In genomic region chr2L:5306373-5306997, dm6 we compare ENCODE assay signal across 1 fruit fly cellular context.
TF ChIP-seq lines count a peak whose summit lies in the region.

No protein-coding gene starts in this region.

TF ChIP-seq in whole organism, embryonic, 481 proteins besides CTCF, POLR2A, EP300 and RAD21 (continued from another document):
- TF ChIP-seq zen (tag; optimal IDR thresholded peaks at IDR 0.05; lab: Kevin White, UChicago) (no peak), Hey (tag; optimal IDR thresholded peaks at IDR 0.05; lab: Kevin White, UChicago) (peak; percentile 97), tio (GFP tag; optimal IDR thresholded peaks at IDR 0.05; lab: Kevin White, UChicago) (no peak), CG2712 (tag; optimal IDR thresholded peaks at IDR 0.05; lab: Kevin White, UChicago) (no peak), pfk (GFP tag; optimal IDR thresholded peaks at IDR 0.05; lab: Kevin White, UChicago) (no peak), CG3726 (GFP tag; IDR thresholded peaks at IDR 0.05; lab: Robert Waterston, UW) (no peak), CG11398 (GFP tag; optimal IDR thresholded peaks at IDR 0.05; lab: Kevin White, UChicago) (no peak), otp (GFP tag; IDR thresholded peaks at IDR 0.05; lab: Robert Waterston, UW) (0 out of 3 replicates have a peak, but pooled peaks have one; percentile 20), nmo (GFP tag; optimal IDR thresholded peaks at IDR 0.05; lab: Kevin White, UChicago) (peak; percentile 14), HmgD (GFP tag; optimal IDR thresholded peaks at IDR 0.05; lab: Kevin White, UChicago) (peak; percentile 15), hkb (optimal IDR thresholded peaks at IDR 0.05; lab: Kevin White, UChicago) (no peak), hkb (GFP tag; IDR thresholded peaks at IDR 0.05; lab: Robert Waterston, UW) (0 out of 2 replicates have a peak, but pooled peaks have one; percentile 8), pan (optimal IDR thresholded peaks at IDR 0.05; lab: Kevin White, UChicago) (no peak), pan (GFP tag; optimal IDR thresholded peaks at IDR 0.05 in 1 of 2, IDR thresholded peaks at IDR 0.05 in 1 of 2) (peak in 1 of 2 experiments; percentile 15)
